Fruit fly (Drosophila melanogaster): ENCODE results near the gene Atac3.

Gene Atac3

dm6 chr3L:321495-321894, 6.3 kb downstream of the Atac3 start (continued):
- no peak for TF ChIP-seq Bteb2 (GFP tag; optimal IDR thresholded peaks at IDR 0.05)
- no peak for TF ChIP-seq nom (GFP tag; optimal IDR thresholded peaks at IDR 0.05)
- no peak for TF ChIP-seq CG5953 (GFP tag; IDR thresholded peaks at IDR 0.05)
- TF ChIP-seq Ptx1 (GFP tag; IDR thresholded peaks at IDR 0.05) = no peak
- TF ChIP-seq repo (GFP tag; optimal IDR thresholded peaks at IDR 0.05) = no peak
- peak; percentile 58 for TF ChIP-seq twi (tag; optimal IDR thresholded peaks at IDR 0.05)
- TF ChIP-seq pzg (GFP tag; optimal IDR thresholded peaks at IDR 0.05) = no peak
- TF ChIP-seq sob (GFP tag; IDR thresholded peaks at IDR 0.05) = no peak
- TF ChIP-seq ken (GFP tag; IDR thresholded peaks at IDR 0.05) = no peak
- no peak for TF ChIP-seq Atf6 (GFP tag; IDR thresholded peaks at IDR 0.05)
- TF ChIP-seq wek (GFP tag; optimal IDR thresholded peaks at IDR 0.05) = no peak
- TF ChIP-seq CG34224 (GFP tag; IDR thresholded peaks at IDR 0.05; ENCODE audit: partially characterized antibody) = no peak
- TF ChIP-seq CG2116 (GFP tag; optimal IDR thresholded peaks at IDR 0.05) = no peak
- TF ChIP-seq CG4360 (GFP tag; IDR thresholded peaks at IDR 0.05) = no peak
- TF ChIP-seq CG3163 (GFP tag; optimal IDR thresholded peaks at IDR 0.05) = no peak
- TF ChIP-seq CG12071 (GFP tag; optimal IDR thresholded peaks at IDR 0.05) = no peak
- no peak for TF ChIP-seq trem (tag; optimal IDR thresholded peaks at IDR 0.05)
- no peak for TF ChIP-seq Sry-β (GFP tag; optimal IDR thresholded peaks at IDR 0.05)
- TF ChIP-seq CG5180 (GFP tag; optimal IDR thresholded peaks at IDR 0.05) = no peak
- TF ChIP-seq Elba2 (GFP tag; optimal IDR thresholded peaks at IDR 0.05) = no peak
- TF ChIP-seq CG4707 (GFP tag; optimal IDR thresholded peaks at IDR 0.05) = no peak
- TF ChIP-seq usp (GFP tag; optimal IDR thresholded peaks at IDR 0.05) = no peak

dm6 chr3L:320798-321197, 7.0 kb downstream of the Atac3 start:
- TF ChIP-seq usp (GFP tag; optimal IDR thresholded peaks at IDR 0.05) (no peak), dysf (GFP tag; IDR thresholded peaks at IDR 0.05) (no peak), ara (GFP tag; IDR thresholded peaks at IDR 0.05) (no peak), HLHmδ (GFP tag; optimal IDR thresholded peaks at IDR 0.05) (peak; percentile 30), CG2116 (GFP tag; optimal IDR thresholded peaks at IDR 0.05) (no peak), Dref (GFP tag; IDR thresholded peaks at IDR 0.05) (no peak), Gsc (GFP tag; IDR thresholded peaks at IDR 0.05) (no peak), CG10565 (GFP tag; optimal IDR thresholded peaks at IDR 0.05) (no peak), sens (GFP tag) (peak; percentile 74), twi (tag; optimal IDR thresholded peaks at IDR 0.05) (peak; percentile 98)

- TF ChIP-seq Dek (tag; optimal IDR thresholded peaks at IDR 0.05) = no peak
- no peak for TF ChIP-seq dati (GFP tag; IDR thresholded peaks at IDR 0.05)
- TF ChIP-seq Myb (GFP tag; optimal IDR thresholded peaks at IDR 0.05) = peak; percentile 65
- no peak for TF ChIP-seq tup (GFP tag; optimal IDR thresholded peaks at IDR 0.05)
- TF ChIP-seq sens (GFP tag) = peak; percentile 63
- peak; percentile 17 for TF ChIP-seq D (optimal IDR thresholded peaks at IDR 0.05)
- TF ChIP-seq D (GFP tag; optimal IDR thresholded peaks at IDR 0.05) = no peak
- TF ChIP-seq CG12219 (GFP tag; optimal IDR thresholded peaks at IDR 0.05) = no peak
- TF ChIP-seq CG10462 (GFP tag; optimal IDR thresholded peaks at IDR 0.05) = peak; percentile 60
- TF ChIP-seq sima (GFP tag; optimal IDR thresholded peaks at IDR 0.05) = no peak
- TF ChIP-seq CG9932 (GFP tag; IDR thresholded peaks at IDR 0.05) = no peak
Observed at dm6 chr3L:320010-320337, 7.8 kb downstream of the Atac3 start.
